Worm (Caenorhabditis elegans): ENCODE measurements around the gene B0280.11.

B0280.11 gene

DNA sequence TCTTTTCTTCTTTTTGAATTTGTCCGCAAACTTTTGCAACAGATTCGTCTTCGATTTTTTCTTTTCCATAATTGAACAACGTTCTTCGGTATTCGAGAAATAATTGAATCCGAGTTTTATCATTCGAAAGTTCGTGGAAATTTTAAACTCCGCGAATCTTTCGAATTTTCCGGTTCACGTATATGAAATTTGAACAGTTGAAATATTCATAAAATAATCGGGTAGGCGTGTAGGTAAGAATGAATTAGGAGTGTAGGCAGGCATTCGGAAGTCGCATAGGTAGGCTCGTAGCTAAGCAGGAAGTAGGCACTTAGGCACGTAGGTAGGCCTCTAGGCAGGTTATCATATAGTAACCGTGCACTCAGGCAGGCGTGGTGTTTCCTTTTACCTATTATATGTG lies at the start of gene B0280.11:
TSS of gene B0280.11 (minus strand) at position 101 of the 400 bp plus-strand sequence.
- no peak for TF ChIP-seq cog-1 (tag; optimal IDR thresholded peaks at IDR 0.05)
- no peak for TF ChIP-seq ztf-29 (GFP tag; IDR thresholded peaks at IDR 0.05)
- TF ChIP-seq med-1 (GFP tag; optimal IDR thresholded peaks at IDR 0.05; ENCODE audit: insufficient read depth), result no peak
- no peak for TF ChIP-seq T22C8.4 (GFP tag; IDR thresholded peaks at IDR 0.05)
- TF ChIP-seq ref-1 (GFP tag; conservative IDR thresholded peaks at IDR 0.05), result no peak
- no peak for TF ChIP-seq tab-1 (GFP tag; IDR thresholded peaks at IDR 0.05)
- no peak for TF ChIP-seq ztf-23 (GFP tag; IDR thresholded peaks at IDR 0.05)

ce11 chrIII:7185473-7185872 lies 47.4 kb upstream of the B0280.11 start, which contains the start of gene F37C12.14:
F37C12.14 (minus strand) TSS chrIII:7185573.
- no peak for TF ChIP-seq klf-2 (GFP tag; conservative IDR thresholded peaks at IDR 0.05)
- no peak for TF ChIP-seq flt-1 (GFP tag; IDR thresholded peaks at IDR 0.05)
- no peak for TF ChIP-seq ztf-23 (GFP tag; IDR thresholded peaks at IDR 0.05)
- TF ChIP-seq ref-1 (GFP tag; conservative IDR thresholded peaks at IDR 0.05), result no peak
- TF ChIP-seq T22C8.4 (GFP tag; IDR thresholded peaks at IDR 0.05), result no peak
- no peak for TF ChIP-seq tab-1 (GFP tag; IDR thresholded peaks at IDR 0.05)

DNA sequence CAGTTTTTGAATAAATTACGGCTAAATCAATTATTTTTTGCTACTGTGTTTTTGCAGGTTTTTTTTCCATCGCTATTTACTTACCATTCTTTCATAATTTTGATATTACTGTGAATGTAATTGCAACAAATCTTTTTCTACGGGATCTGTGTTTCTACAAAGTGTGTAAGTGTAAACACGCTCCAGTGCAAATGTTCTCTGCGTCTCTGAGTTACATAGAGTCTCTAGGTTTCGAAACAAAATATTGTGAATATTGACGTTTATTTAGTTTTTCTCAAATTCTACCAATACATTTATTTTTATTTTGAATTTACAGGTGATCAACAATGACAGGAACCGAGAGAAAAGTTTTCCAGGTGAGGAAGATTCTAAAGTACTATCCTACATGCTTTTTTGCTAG lies 45.9 kb upstream of the B0280.11 start, which contains the start of gene yju-2:
TSS of gene yju-2 (plus strand) at position 315 of the 400 bp plus-strand sequence.
- TF ChIP-seq klf-2 (GFP tag; conservative IDR thresholded peaks at IDR 0.05), result no peak
- no peak for TF ChIP-seq cog-1 (tag; optimal IDR thresholded peaks at IDR 0.05)
- no peak for TF ChIP-seq flt-1 (GFP tag; IDR thresholded peaks at IDR 0.05)
- TF ChIP-seq ref-1 (GFP tag; conservative IDR thresholded peaks at IDR 0.05), result no peak
- TF ChIP-seq T22C8.4 (GFP tag; IDR thresholded peaks at IDR 0.05), result no peak
- TF ChIP-seq ztf-29 (GFP tag; IDR thresholded peaks at IDR 0.05), result no peak
- TF ChIP-seq tab-1 (GFP tag; IDR thresholded peaks at IDR 0.05), result no peak
- TF ChIP-seq ztf-23 (GFP tag; IDR thresholded peaks at IDR 0.05), result no peak
- no peak for TF ChIP-seq med-1 (GFP tag; optimal IDR thresholded peaks at IDR 0.05; ENCODE audit: insufficient read depth)

- TF ChIP-seq med-1 (GFP tag; optimal IDR thresholded peaks at IDR 0.05; ENCODE audit: insufficient read depth) (no peak), klf-2 (GFP tag; conservative IDR thresholded peaks at IDR 0.05) (no peak), flt-1 (GFP tag; IDR thresholded peaks at IDR 0.05) (0 out of 2 replicates have a peak, but pooled peaks have one; percentile 18), ztf-23 (GFP tag; IDR thresholded peaks at IDR 0.05) (no peak; the same call in 1 of the 2 replicates), ztf-29 (GFP tag; IDR thresholded peaks at IDR 0.05) (no peak)
These were observed 43.7 kb upstream of the B0280.11 start, which contains the start of gene epg-4 for ce11 chrIII:7181822-7182221. epg-4 (plus strand) TSS chrIII:7182167.

- TF ChIP-seq T22C8.4 (GFP tag; IDR thresholded peaks at IDR 0.05) (no peak), ref-1 (GFP tag; conservative IDR thresholded peaks at IDR 0.05) (no peak), klf-2 (GFP tag; conservative IDR thresholded peaks at IDR 0.05) (no peak), cog-1 (tag; optimal IDR thresholded peaks at IDR 0.05) (no peak), med-1 (GFP tag; optimal IDR thresholded peaks at IDR 0.05; ENCODE audit: insufficient read depth) (no peak), flt-1 (GFP tag; IDR thresholded peaks at IDR 0.05) (no peak), ztf-29 (GFP tag; IDR thresholded peaks at IDR 0.05) (no peak), ztf-23 (GFP tag; IDR thresholded peaks at IDR 0.05) (no peak), tab-1 (GFP tag; IDR thresholded peaks at IDR 0.05) (no peak)
These were observed 42.5 kb upstream of the B0280.11 start, which contains the start of gene ndab-2 for ce11 chrIII:7180613-7181012. ndab-2 (plus strand) TSS chrIII:7180752.

DNA sequence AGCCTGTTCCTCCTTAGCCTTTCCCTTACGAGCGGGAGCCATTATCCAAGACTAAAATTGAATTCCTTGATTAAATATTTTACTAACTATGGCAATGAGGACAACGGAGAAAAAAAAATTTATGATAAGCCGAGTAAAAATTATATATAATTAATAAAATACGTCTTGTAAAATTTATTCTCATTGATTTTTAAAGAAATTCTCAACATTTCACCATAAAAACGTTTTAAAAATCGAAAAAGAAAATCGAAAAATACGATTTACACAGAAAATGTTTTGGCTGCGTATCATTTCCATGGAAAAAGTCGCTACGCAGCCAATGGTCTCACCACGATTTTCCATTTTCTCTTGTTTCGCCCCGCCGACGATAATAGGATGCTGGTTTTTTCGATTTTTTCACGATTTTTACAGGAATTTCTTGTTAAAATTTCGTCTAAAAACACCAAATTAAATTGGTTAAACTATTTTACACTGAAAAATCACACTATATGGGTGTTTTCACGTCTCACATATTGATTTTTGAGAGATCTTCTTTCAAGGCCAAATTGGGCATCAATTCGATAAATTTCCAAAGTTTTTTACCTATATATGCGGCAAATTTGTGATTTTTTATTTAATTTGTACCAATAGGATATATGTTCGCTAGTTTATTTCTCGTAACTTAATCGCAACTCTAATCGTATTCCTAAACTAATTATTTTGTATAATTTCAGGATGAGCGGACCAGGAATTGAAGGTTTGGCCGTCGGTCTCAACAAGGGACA lies 41.6 kb upstream of the B0280.11 start, which contains the start of the genes rps-14 and rpl-36:
TSS of gene rps-14 (minus strand) at position 51 of the 764 bp plus-strand sequence.
TSS of gene rpl-36 (plus strand) at position 714 of the 764 bp plus-strand sequence.
- TF ChIP-seq ztf-23 (GFP tag; IDR thresholded peaks at IDR 0.05), result peak; percentile 79
- no peak for TF ChIP-seq flt-1 (GFP tag; IDR thresholded peaks at IDR 0.05)
- no peak for TF ChIP-seq T22C8.4 (GFP tag; IDR thresholded peaks at IDR 0.05)
- TF ChIP-seq ztf-29 (GFP tag; IDR thresholded peaks at IDR 0.05), result no peak
- peak; percentile 76 for TF ChIP-seq cog-1 (tag; optimal IDR thresholded peaks at IDR 0.05)
- no peak for TF ChIP-seq tab-1 (GFP tag; IDR thresholded peaks at IDR 0.05)
- TF ChIP-seq klf-2 (GFP tag; conservative IDR thresholded peaks at IDR 0.05), result no peak
- TF ChIP-seq ref-1 (GFP tag; conservative IDR thresholded peaks at IDR 0.05), result no peak
- no peak for TF ChIP-seq med-1 (GFP tag; optimal IDR thresholded peaks at IDR 0.05; ENCODE audit: insufficient read depth)

- no peak for TF ChIP-seq ztf-23 (GFP tag; IDR thresholded peaks at IDR 0.05)
- no peak for TF ChIP-seq ref-1 (GFP tag; conservative IDR thresholded peaks at IDR 0.05)
- no peak for TF ChIP-seq ztf-29 (GFP tag; IDR thresholded peaks at IDR 0.05)
- TF ChIP-seq cog-1 (tag; optimal IDR thresholded peaks at IDR 0.05), result no peak
- no peak for TF ChIP-seq klf-2 (GFP tag; conservative IDR thresholded peaks at IDR 0.05)
- TF ChIP-seq tab-1 (GFP tag; IDR thresholded peaks at IDR 0.05), result no peak
- TF ChIP-seq flt-1 (GFP tag; IDR thresholded peaks at IDR 0.05), result no peak
- TF ChIP-seq med-1 (GFP tag; optimal IDR thresholded peaks at IDR 0.05; ENCODE audit: insufficient read depth), result no peak
- TF ChIP-seq T22C8.4 (GFP tag; IDR thresholded peaks at IDR 0.05), result no peak
These were observed 40.4 kb upstream of the B0280.11 start for ce11 chrIII:7178497-7178896.

- no peak for TF ChIP-seq T22C8.4 (GFP tag; IDR thresholded peaks at IDR 0.05)
- TF ChIP-seq ztf-23 (GFP tag; IDR thresholded peaks at IDR 0.05), result no peak
- TF ChIP-seq klf-2 (GFP tag; conservative IDR thresholded peaks at IDR 0.05), result no peak
- no peak for TF ChIP-seq flt-1 (GFP tag; IDR thresholded peaks at IDR 0.05)
- TF ChIP-seq cog-1 (tag; optimal IDR thresholded peaks at IDR 0.05), result no peak
- no peak for TF ChIP-seq med-1 (GFP tag; optimal IDR thresholded peaks at IDR 0.05; ENCODE audit: insufficient read depth)
These were observed 32.0 kb upstream of the B0280.11 start for ce11 chrIII:7170090-7170489.

DNA sequence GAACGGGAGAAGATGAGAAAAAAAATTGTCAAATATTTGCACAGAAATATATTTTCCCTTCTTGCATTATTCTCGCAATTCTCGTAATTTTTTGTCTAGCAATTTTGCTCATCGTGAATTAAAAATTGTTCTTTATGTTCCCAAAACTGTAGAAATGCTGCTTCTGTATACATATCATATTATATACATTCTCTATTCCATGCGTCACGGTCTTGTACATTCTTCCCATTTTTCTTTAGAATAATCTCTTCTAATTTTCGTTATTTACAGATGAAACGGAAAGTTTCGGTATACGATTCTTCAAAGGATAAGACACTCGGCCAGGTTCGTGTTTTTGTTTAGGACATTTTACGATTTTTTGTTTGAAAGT lies 29.5 kb upstream of the B0280.11 start, which contains the start of gene acs-4:
TSS of gene acs-4 (plus strand) at position 271 of the 370 bp plus-strand sequence.
- TF ChIP-seq ref-1 (GFP tag; conservative IDR thresholded peaks at IDR 0.05), result no peak
- no peak for TF ChIP-seq tab-1 (GFP tag; IDR thresholded peaks at IDR 0.05)
- no peak for TF ChIP-seq ztf-29 (GFP tag; IDR thresholded peaks at IDR 0.05)
- no peak for TF ChIP-seq cog-1 (tag; optimal IDR thresholded peaks at IDR 0.05)
- TF ChIP-seq med-1 (GFP tag; optimal IDR thresholded peaks at IDR 0.05; ENCODE audit: insufficient read depth), result no peak
- no peak for TF ChIP-seq klf-2 (GFP tag; conservative IDR thresholded peaks at IDR 0.05)
- no peak for TF ChIP-seq flt-1 (GFP tag; IDR thresholded peaks at IDR 0.05)
- TF ChIP-seq ztf-23 (GFP tag; IDR thresholded peaks at IDR 0.05), result no peak
- no peak for TF ChIP-seq T22C8.4 (GFP tag; IDR thresholded peaks at IDR 0.05)
